Worm (Caenorhabditis elegans) whole organism, young adult: ENCODE measurements around the gene alh-12.

Experiments used
- B0019.2 ChIP-seq: fragments of 200-800 bp; sonication (Bioruptor generic); conservative IDR thresholded peaks from 2 replicates; pipeline ENCODE4 v1.3.6; 2022; ENCODE audit warnings: missing genetic modification reagents, missing genetic modification characterization, missing compliant biosample characterization
- C17E4.6 ChIP-seq: fragments of 200-800 bp; sonication (Bioruptor generic); IDR thresholded peaks from 2 replicates; pipeline ENCODE4 v1.3.6; 2022; ENCODE audit warnings: missing genetic modification reagents, missing genetic modification characterization, missing compliant biosample characterization
- F10E7.11 ChIP-seq: sonication (generic microtip); optimal IDR thresholded peaks from 2 replicates; lab custom pipeline; 2017; ENCODE audit warnings: mild to moderate bottlenecking, missing genetic modification characterization, moderate library complexity, missing compliant biosample characterization
- F23B12.7 ChIP-seq: sonication (generic microtip); optimal IDR thresholded peaks from 2 replicates; lab custom pipeline; 2017; ENCODE audit warnings: missing genetic modification characterization, mild to moderate bottlenecking, missing compliant biosample characterization, antibody characterized with exemption, moderate library complexity; ENCODE audit not compliant: insufficient read depth
- F33H1.4 ChIP-seq: fragments of 200-800 bp; sonication (Bioruptor generic); IDR thresholded peaks from 2 replicates; pipeline ENCODE4 v1.3.6; 2022; ENCODE audit warnings: missing genetic modification reagents, missing genetic modification characterization, missing compliant biosample characterization
- K11D2.4 ChIP-seq: fragments of 200-800 bp; sonication (Bioruptor generic); IDR thresholded peaks from 2 replicates; pipeline ENCODE4 v1.3.6; 2022; ENCODE audit warnings: missing genetic modification reagents, missing genetic modification characterization, missing compliant biosample characterization
- Y53G8AR.9 ChIP-seq: fragments of 200-800 bp; sonication (Bioruptor generic); conservative IDR thresholded peaks from 2 replicates; pipeline ENCODE4 v1.3.6; 2022; ENCODE audit warnings: missing genetic modification reagents, missing genetic modification characterization, missing compliant biosample characterization
- Y67H2A.10 ChIP-seq: fragments of 200-800 bp; sonication (Bioruptor generic); conservative IDR thresholded peaks from 2 replicates; pipeline ENCODE4 v1.3.6; 2022; ENCODE audit warnings: missing genetic modification reagents, missing genetic modification characterization, missing compliant biosample characterization
- akir-1 ChIP-seq: fragments of 200-800 bp; sonication (Bioruptor generic); optimal IDR thresholded peaks from 2 replicates; lab custom pipeline; 2018; ENCODE audit warnings: mild to moderate bottlenecking, missing genetic modification characterization, moderate library complexity, missing compliant biosample characterization
- aptf-2 ChIP-seq: fragments of 200-800 bp; sonication (Bioruptor generic); conservative IDR thresholded peaks from 2 replicates; pipeline ENCODE4 v1.3.6; 2022; ENCODE audit warnings: missing genetic modification reagents, missing genetic modification characterization, missing compliant biosample characterization
- atf-7 ChIP-seq: sonication (generic microtip); optimal IDR thresholded peaks from 2 replicates; lab custom pipeline; 2017; ENCODE audit warnings: mild to moderate bottlenecking, missing genetic modification characterization, missing compliant biosample characterization
- bed-2 ChIP-seq: fragments of 200-800 bp; sonication (Bioruptor generic); IDR thresholded peaks from 2 replicates; pipeline ENCODE4 v1.3.6; 2022; ENCODE audit warnings: missing genetic modification reagents, missing genetic modification characterization, missing compliant biosample characterization
- ccch-3 ChIP-seq: fragments of 200-800 bp; sonication (Bioruptor generic); optimal IDR thresholded peaks from 2 replicates; lab custom pipeline; 2018; ENCODE audit warnings: mild to moderate bottlenecking, missing genetic modification characterization, missing compliant biosample characterization
- ceh-58 ChIP-seq: fragments of 200-800 bp; sonication (Bioruptor generic); IDR thresholded peaks from 2 replicates; pipeline ENCODE4 v1.3.6; 2022; ENCODE audit warnings: missing genetic modification characterization, missing compliant biosample characterization
- ceh-91 ChIP-seq: fragments of 200-800 bp; sonication (Bioruptor generic); IDR thresholded peaks from 2 replicates; pipeline ENCODE4 v1.3.6; 2022; ENCODE audit warnings: missing genetic modification reagents, missing genetic modification characterization, missing compliant biosample characterization
- chd-7 ChIP-seq: sonication (generic microtip); optimal IDR thresholded peaks from 2 replicates; lab custom pipeline; 2016; ENCODE audit warnings: mild to moderate bottlenecking, missing genetic modification characterization, moderate library complexity, missing compliant biosample characterization
- dox-1 ChIP-seq: fragments of 200-800 bp; sonication (Bioruptor generic); IDR thresholded peaks from 2 replicates; pipeline ENCODE4 v1.3.6; 2022; ENCODE audit warnings: missing genetic modification reagents, missing genetic modification characterization, missing compliant biosample characterization
- dpl-1 ChIP-seq: fragments of 150-350 bp; optimal IDR thresholded peaks from 2 replicates; lab custom pipeline; 2014; ENCODE audit warnings: missing biosample characterization, missing genetic modification reagents, missing genetic modification characterization
- efl-1 ChIP-seq: fragments of 150-350 bp; optimal IDR thresholded peaks from 2 replicates; lab custom pipeline; 2014; ENCODE audit warnings: missing biosample characterization, missing genetic modification reagents, missing genetic modification characterization
- egl-18 ChIP-seq: fragments of 200-800 bp; sonication (Bioruptor generic); IDR thresholded peaks from 2 replicates; pipeline ENCODE4 v1.3.6; 2022; ENCODE audit warnings: missing genetic modification reagents, missing genetic modification characterization, missing compliant biosample characterization
- ekl-4 ChIP-seq: fragments of 200-800 bp; sonication (Bioruptor generic); IDR thresholded peaks from 2 replicates; pipeline ENCODE4 v1.3.6; 2022; ENCODE audit warnings: missing genetic modification reagents, missing genetic modification characterization, missing compliant biosample characterization
- hlh-26 ChIP-seq: fragments of 200-800 bp; sonication (Bioruptor generic); conservative IDR thresholded peaks from 2 replicates; pipeline ENCODE4 v1.3.6; 2022; ENCODE audit warnings: missing genetic modification reagents, missing genetic modification characterization, missing compliant biosample characterization
- hsf-1 ChIP-seq: fragments of 200-800 bp; sonication (Bioruptor generic); IDR thresholded peaks from 2 replicates; pipeline ENCODE4 v1.3.6; 2022; ENCODE audit warnings: missing genetic modification reagents, missing genetic modification characterization, missing compliant biosample characterization
- lag-1 ChIP-seq: fragments of 200-800 bp; sonication (Bioruptor generic); IDR thresholded peaks from 2 replicates; pipeline ENCODE4 v1.3.6; 2022; ENCODE audit warnings: missing genetic modification reagents, missing genetic modification characterization, missing compliant biosample characterization
- lsl-1 ChIP-seq: fragments of 200-800 bp; sonication (Bioruptor generic); optimal IDR thresholded peaks from 2 replicates; lab custom pipeline; 2018; ENCODE audit warnings: mild to moderate bottlenecking, missing genetic modification characterization, moderate library complexity, missing compliant biosample characterization
- madf-3 ChIP-seq: fragments of 200-800 bp; sonication (Bioruptor generic); IDR thresholded peaks from 2 replicates; pipeline ENCODE4 v1.3.6; 2022; ENCODE audit warnings: missing genetic modification reagents, missing genetic modification characterization, missing compliant biosample characterization
- madf-6 ChIP-seq: fragments of 200-800 bp; sonication (Bioruptor generic); IDR thresholded peaks from 2 replicates; pipeline ENCODE4 v1.3.6; 2022; ENCODE audit warnings: missing genetic modification reagents, missing genetic modification characterization, missing compliant biosample characterization
- mcd-1 ChIP-seq: fragments of 200-800 bp; sonication (Bioruptor generic); IDR thresholded peaks from 2 replicates; pipeline ENCODE4 v1.3.6; 2022; ENCODE audit warnings: missing genetic modification reagents, missing genetic modification characterization, missing compliant biosample characterization
- nfya-1 ChIP-seq: sonication (generic microtip); optimal IDR thresholded peaks from 2 replicates; lab custom pipeline; 2017; ENCODE audit warnings: antibody characterized with exemption, missing compliant biosample characterization, missing genetic modification characterization, borderline replicate concordance; ENCODE audit not compliant: insufficient read depth
- nfyb-1 ChIP-seq: fragments of 200-800 bp; sonication (Bioruptor generic); IDR thresholded peaks from 2 replicates; pipeline ENCODE4 v1.3.6; 2022; ENCODE audit warnings: missing genetic modification reagents, missing genetic modification characterization, missing compliant biosample characterization
- nhr-120 ChIP-seq: fragments of 200-800 bp; sonication (Bioruptor generic); IDR thresholded peaks from 2 replicates; pipeline ENCODE4 v1.3.6; 2022; ENCODE audit warnings: missing genetic modification characterization, missing compliant biosample characterization
- pbrm-1 ChIP-seq: fragments of 200-800 bp; sonication (Bioruptor generic); IDR thresholded peaks from 2 replicates; pipeline ENCODE4 v1.3.6; 2022; ENCODE audit warnings: missing genetic modification reagents, missing genetic modification characterization, missing compliant biosample characterization
- pha-4 ChIP-seq: fragments of 150-350 bp; sonication (generic microtip); optimal IDR thresholded peaks from 2 replicates; lab custom pipeline; 2014; ENCODE audit warnings: missing biosample characterization, missing genetic modification reagents, missing genetic modification characterization
- rcor-1 ChIP-seq: fragments of 200-800 bp; sonication (Bioruptor generic); IDR thresholded peaks from 2 replicates; pipeline ENCODE4 v1.3.6; 2022; ENCODE audit warnings: missing genetic modification reagents, missing genetic modification characterization, missing compliant biosample characterization
- sea-2 ChIP-seq: fragments of 200-800 bp; sonication (Bioruptor generic); IDR thresholded peaks from 2 replicates; pipeline ENCODE4 v1.3.6; 2022; ENCODE audit warnings: missing genetic modification characterization, missing compliant biosample characterization
- snpc-1.3 ChIP-seq: sonication (generic microtip); optimal IDR thresholded peaks from 2 replicates; lab custom pipeline; 2017; ENCODE audit warnings: missing genetic modification characterization, mild to moderate bottlenecking, missing compliant biosample characterization, antibody characterized with exemption, moderate library complexity, missing genotype, missing genetic modification reagents; ENCODE audit not compliant: insufficient read depth
- sptf-2 ChIP-seq: fragments of 200-800 bp; sonication (Bioruptor generic); optimal IDR thresholded peaks from 2 replicates; lab custom pipeline; 2018; ENCODE audit warnings: mild to moderate bottlenecking, missing genetic modification characterization, missing compliant biosample characterization
- tbp1 ChIP-seq: fragments of 200-800 bp; sonication (Bioruptor generic); optimal IDR thresholded peaks from 2 replicates; lab custom pipeline; 2018; ENCODE audit warnings: mild to moderate bottlenecking, missing genetic modification characterization, missing compliant biosample characterization
- unc-130 ChIP-seq: sonication (generic microtip); optimal IDR thresholded peaks from 2 replicates; lab custom pipeline; 2016; ENCODE audit warnings: missing genetic modification reagents, missing genetic modification characterization, missing compliant biosample characterization
- unc-62 ChIP-seq: fragments of 150-350 bp; optimal IDR thresholded peaks from 2 replicates; lab custom pipeline; 2014; ENCODE audit warnings: missing biosample characterization, missing genetic modification reagents, missing genetic modification characterization
- xnd-1 ChIP-seq: sonication (generic microtip); optimal IDR thresholded peaks from 2 replicates; lab custom pipeline; 2016; ENCODE audit warnings: missing genotype, missing genetic modification reagents, missing genetic modification characterization, missing compliant biosample characterization
- zim-3 ChIP-seq: sonication (generic microtip); optimal IDR thresholded peaks from 2 replicates; lab custom pipeline; 2017; ENCODE audit warnings: mild to moderate bottlenecking, missing genetic modification characterization, moderate library complexity, missing compliant biosample characterization
- ztf-6 ChIP-seq: fragments of 200-800 bp; sonication (Bioruptor generic); IDR thresholded peaks from 2 replicates; pipeline ENCODE4 v1.3.6; 2022; ENCODE audit warnings: missing genetic modification reagents, missing genetic modification characterization, missing compliant biosample characterization

alh-12 gene

ce11 chrIII:7460018-7460417 lies 6.1 kb downstream of the alh-12 start, which contains the start of gene mls-1:
TSS of gene mls-1 (plus strand) at chrIII:7460341.
- TF ChIP-seq K11D2.4 (GFP tag; lab: Robert Waterston, UW) (no peak), dpl-1 (GFP tag; lab: Kevin White, UChicago) (no peak), hlh-26 (GFP tag; lab: Robert Waterston, UW) (no peak), F23B12.7 (tag; lab: Kevin White, UChicago) (no peak), nhr-120 (no peak), madf-3 (GFP tag; lab: Robert Waterston, UW) (no peak), Y53G8AR.9 (GFP tag; lab: Robert Waterston, UW) (no peak), ekl-4 (GFP tag; lab: Robert Waterston, UW) (no peak), egl-18 (GFP tag; lab: Robert Waterston, UW) (no peak), zim-3 (tag; lab: Kevin White, UChicago) (no peak), tbp1 (no peak), akir-1 (GFP tag; lab: Kevin White, UChicago) (no peak), chd-7 (tag; lab: Kevin White, UChicago) (no peak), Y67H2A.10 (no peak), nfya-1 (tag; lab: Kevin White, UChicago) (no peak), snpc-1.3 (tag; lab: Kevin White, UChicago) (no peak)

ce11 chrIII:7462295-7462694 lies 8.4 kb downstream of the alh-12 start, which contains the start of gene fipr-20:
TSS of gene fipr-20 (minus strand) at chrIII:7462395.
- TF ChIP-seq lag-1 (GFP tag; lab: Robert Waterston, UW) = no peak
- TF ChIP-seq unc-130 = no peak
- TF ChIP-seq rcor-1 = no peak
- TF ChIP-seq sea-2 (GFP tag; lab: Robert Waterston, UW) = no peak
- TF ChIP-seq Y67H2A.10 = no peak
- TF ChIP-seq nfyb-1 (GFP tag; lab: Robert Waterston, UW) = no peak
- TF ChIP-seq ceh-58 = no peak
- TF ChIP-seq snpc-1.3 (tag; lab: Kevin White, UChicago) = no peak
- TF ChIP-seq hsf-1 (GFP tag; lab: Robert Waterston, UW) = no peak
- no peak for TF ChIP-seq ztf-6
- TF ChIP-seq aptf-2 (GFP tag; lab: Robert Waterston, UW) = no peak
- TF ChIP-seq B0019.2 = no peak
- TF ChIP-seq nfya-1 (tag; lab: Kevin White, UChicago) = no peak
- TF ChIP-seq C17E4.6 = no peak
- no peak for TF ChIP-seq atf-7
- no peak for TF ChIP-seq sptf-2 (GFP tag; lab: Kevin White, UChicago)
- TF ChIP-seq efl-1 (GFP tag; lab: Kevin White, UChicago) = no peak
- TF ChIP-seq bed-2 (GFP tag; lab: Robert Waterston, UW) = no peak
- TF ChIP-seq ccch-3 (GFP tag; lab: Kevin White, UChicago) = no peak

ce11 chrIII:7463438-7464008 lies 9.6 kb downstream of the alh-12 start, which contains the start of gene H14A12.3:
TSS of gene H14A12.3 (plus strand) at chrIII:7463797.
- TF ChIP-seq ceh-91 (GFP tag; lab: Robert Waterston, UW) (peak; percentile 55; the same call in 1 of the 2 replicates), dox-1 (GFP tag; lab: Robert Waterston, UW) (peak; percentile 27; the same call in 1 of the 2 replicates), dpl-1 (GFP tag; lab: Kevin White, UChicago) (no peak), pbrm-1 (GFP tag; lab: Robert Waterston, UW) (0 out of 2 replicates have a peak, but pooled peaks have one; percentile 8), lsl-1 (GFP tag; lab: Kevin White, UChicago) (peak; percentile 84), xnd-1 (peak; percentile 63), egl-18 (GFP tag; lab: Robert Waterston, UW) (no peak), pha-4 (tag; lab: Kevin White, UChicago) (peak; percentile 14), F33H1.4 (GFP tag; lab: Robert Waterston, UW) (peak; percentile 78), F10E7.11 (tag; lab: Kevin White, UChicago) (no peak), madf-6 (GFP tag; lab: Robert Waterston, UW) (peak; percentile 78), mcd-1 (GFP tag; lab: Robert Waterston, UW) (peak; percentile 77), unc-62 (no peak)
